Worm (Caenorhabditis elegans) whole organism, L1 larva: Measurements from ENCODE around the gene H01G02.4.

Experiments used
- C16A3.4 ChIP-seq: fragments of 150-350 bp; optimal IDR thresholded peaks from 2 replicates; lab custom pipeline; 2014; ENCODE audit warnings: missing biosample characterization, missing genetic modification characterization
- blmp-1 ChIP-seq: fragments of 150-350 bp; optimal IDR thresholded peaks from 2 replicates; lab custom pipeline; 2014; ENCODE audit warnings: missing biosample characterization, missing genetic modification characterization
- ceh-82 ChIP-seq, 3 experiments: fragments of 150-350 bp in 1 of 3; sonication (generic microtip) in 2 of 3; optimal IDR thresholded peaks; 2 replicates each; lab custom pipeline; 2014 to 2017; ENCODE audit warnings: missing biosample characterization in 3 of 3, missing genetic modification characterization in 3 of 3
- ceh-88 ChIP-seq: fragments of 200-800 bp; sonication (Bioruptor generic); IDR thresholded peaks from 2 replicates; pipeline ENCODE4 v1.3.6; 2022; ENCODE audit warnings: missing genetic modification characterization, missing compliant biosample characterization
- egl-13 ChIP-seq: sonication (generic microtip); optimal IDR thresholded peaks from 2 replicates; lab custom pipeline; 2016; ENCODE audit warnings: missing genotype, missing genetic modification reagents, missing genetic modification characterization, missing compliant biosample characterization
- fkh-10 ChIP-seq: sonication (generic microtip); optimal IDR thresholded peaks from 2 replicates; lab custom pipeline; 2017; ENCODE audit warnings: missing biosample characterization, missing genetic modification reagents, missing genetic modification characterization
- fkh-8 ChIP-seq: sonication (generic microtip); optimal IDR thresholded peaks from 2 replicates; lab custom pipeline; 2016; ENCODE audit warnings: mild to moderate bottlenecking, missing genetic modification characterization, missing compliant biosample characterization
- fos-1 ChIP-seq: fragments of 150-350 bp; optimal IDR thresholded peaks from 2 replicates; lab custom pipeline; 2014; ENCODE audit warnings: missing biosample characterization, missing genetic modification characterization
- grh-1 ChIP-seq: fragments of 200-800 bp; sonication (Bioruptor generic); IDR thresholded peaks from 2 replicates; pipeline ENCODE4 v1.3.6; 2022; ENCODE audit warnings: missing genetic modification reagents, missing genetic modification characterization, missing compliant biosample characterization
- hlh-4 ChIP-seq: sonication (generic microtip); optimal IDR thresholded peaks from 2 replicates; lab custom pipeline; 2016; ENCODE audit warnings: mild to moderate bottlenecking, missing genetic modification characterization, missing compliant biosample characterization
- hpl-2 ChIP-seq: fragments of 150-350 bp; optimal IDR thresholded peaks from 2 replicates; lab custom pipeline; 2014; ENCODE audit warnings: missing biosample characterization, missing genetic modification reagents, missing genetic modification characterization
- isw-1 ChIP-seq: fragments of 200-800 bp; sonication (Bioruptor generic); IDR thresholded peaks from 2 replicates; pipeline ENCODE4 v1.3.6; 2022; ENCODE audit warnings: missing genetic modification characterization, missing compliant biosample characterization
- lin-13 ChIP-seq: fragments of 150-350 bp; optimal IDR thresholded peaks from 2 replicates; lab custom pipeline; 2014; ENCODE audit warnings: missing biosample characterization, missing genetic modification reagents, missing genetic modification characterization
- lin-14 ChIP-seq: fragments of 200-800 bp; sonication (Bioruptor generic); optimal IDR thresholded peaks from 2 replicates; lab custom pipeline; 2018; ENCODE audit warnings: mild to moderate bottlenecking, missing genetic modification characterization, moderate library complexity, missing compliant biosample characterization
- lsy-2 ChIP-seq, 2 experiments: fragments of 150-350 bp; optimal IDR thresholded peaks; 2 replicates each; lab custom pipeline; 2014; ENCODE audit warnings: missing biosample characterization in 2 of 2, missing genetic modification characterization in 2 of 2
- nhr-12 ChIP-seq: sonication (generic microtip); optimal IDR thresholded peaks from 2 replicates; lab custom pipeline; 2017; ENCODE audit warnings: missing biosample characterization, missing genetic modification characterization
- nhr-71 ChIP-seq: sonication (generic microtip); optimal IDR thresholded peaks from 2 replicates; lab custom pipeline; 2016; ENCODE audit warnings: mild to moderate bottlenecking, missing genetic modification characterization, moderate library complexity, missing compliant biosample characterization
- nhr-76 ChIP-seq: sonication (generic microtip); optimal IDR thresholded peaks from 2 replicates; lab custom pipeline; 2017; ENCODE audit warnings: missing biosample characterization, missing genetic modification characterization
- nhr-77 ChIP-seq: fragments of 150-350 bp; optimal IDR thresholded peaks from 2 replicates; lab custom pipeline; 2014; ENCODE audit warnings: missing biosample characterization, missing genetic modification characterization
- nhr-84 ChIP-seq: sonication (generic microtip); optimal IDR thresholded peaks from 2 replicates; lab custom pipeline; 2017; ENCODE audit warnings: missing biosample characterization, missing genetic modification characterization
- pag-3 ChIP-seq: sonication (generic microtip); optimal IDR thresholded peaks from 2 replicates; lab custom pipeline; 2017; ENCODE audit warnings: missing genetic modification characterization, mild to moderate bottlenecking, missing compliant biosample characterization, antibody characterized with exemption, borderline replicate concordance; ENCODE audit not compliant: insufficient read depth
- pax-3 ChIP-seq: fragments of 200-800 bp; sonication (Bioruptor generic); optimal IDR thresholded peaks from 2 replicates; lab custom pipeline; 2018; ENCODE audit warnings: mild to moderate bottlenecking, missing genetic modification characterization, moderate library complexity, missing compliant biosample characterization
- rnt-1 ChIP-seq: sonication (generic microtip); optimal IDR thresholded peaks from 2 replicates; lab custom pipeline; 2016; ENCODE audit warnings: mild to moderate bottlenecking, missing genetic modification characterization, moderate library complexity, missing compliant biosample characterization
- skn-1 ChIP-seq: fragments of 150-350 bp; optimal IDR thresholded peaks from 2 replicates; lab custom pipeline; 2014; ENCODE audit warnings: missing biosample characterization, missing genetic modification characterization
- snpc-4 ChIP-seq: fragments of 150-350 bp; optimal IDR thresholded peaks from 2 replicates; lab custom pipeline; 2014; ENCODE audit warnings: missing biosample characterization, missing genetic modification characterization
- sox-4 ChIP-seq: sonication (generic microtip); optimal IDR thresholded peaks from 2 replicates; lab custom pipeline; 2016; ENCODE audit warnings: missing genetic modification characterization, missing compliant biosample characterization
- sptf-1 ChIP-seq: fragments of 150-350 bp; optimal IDR thresholded peaks from 2 replicates; lab custom pipeline; 2014; ENCODE audit warnings: missing biosample characterization, missing genetic modification characterization
- sup-37 ChIP-seq: fragments of 200-800 bp; sonication (Bioruptor generic); optimal IDR thresholded peaks from 2 replicates; lab custom pipeline; 2018; ENCODE audit warnings: mild to moderate bottlenecking, missing genetic modification characterization, missing compliant biosample characterization
- tlp-1 ChIP-seq: fragments of 150-350 bp; optimal IDR thresholded peaks from 2 replicates; lab custom pipeline; 2014; ENCODE audit warnings: missing biosample characterization, missing genetic modification characterization
- unc-30 ChIP-seq: sonication (generic microtip); optimal IDR thresholded peaks from 2 replicates; lab custom pipeline; 2017; ENCODE audit warnings: missing biosample characterization, missing genetic modification characterization
- unc-62 ChIP-seq: fragments of 150-350 bp; optimal IDR thresholded peaks from 2 replicates; lab custom pipeline; 2014; ENCODE audit warnings: missing biosample characterization, missing genetic modification reagents, missing genetic modification characterization
- unc-86 ChIP-seq: sonication (generic microtip); optimal IDR thresholded peaks from 2 replicates; lab custom pipeline; 2016; ENCODE audit warnings: missing genetic modification characterization, missing compliant biosample characterization
- unc-98 ChIP-seq: fragments of 200-800 bp; sonication (Bioruptor generic); IDR thresholded peaks from 2 replicates; pipeline ENCODE4 v1.3.6; 2022; ENCODE audit warnings: missing genetic modification characterization, missing compliant biosample characterization
- zip-4 ChIP-seq: fragments of 200-800 bp; sonication (Bioruptor generic); optimal IDR thresholded peaks from 2 replicates; lab custom pipeline; 2018; ENCODE audit warnings: mild to moderate bottlenecking, missing genetic modification characterization, moderate library complexity, missing compliant biosample characterization

H01G02.4 gene

DNA sequence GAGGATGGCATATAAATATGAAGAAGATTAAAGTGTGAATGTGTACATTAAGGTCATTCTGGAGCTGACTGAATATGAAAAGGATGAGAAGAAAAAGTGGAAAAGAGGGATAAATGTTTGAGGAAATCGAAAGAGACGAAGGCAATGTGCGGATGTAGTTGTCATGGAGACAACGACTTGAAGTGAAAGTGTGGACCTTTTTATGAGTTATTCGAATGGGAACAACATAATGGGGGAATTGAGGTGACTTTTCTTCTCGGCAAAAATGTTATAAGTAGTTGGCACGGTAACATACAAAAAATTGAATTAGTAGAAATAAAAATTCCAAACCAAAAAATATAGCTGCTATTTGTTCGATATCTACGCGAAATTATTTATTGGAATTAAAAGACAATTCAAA is 1.9 kb downstream of the H01G02.4 start, which contains the start of gene dyf-18:
TSS of gene dyf-18 (minus strand) at position 101 of the 400 bp plus-strand sequence.
- no peak for TF ChIP-seq fkh-10 (GFP tag; lab: Kevin White, UChicago)
- no peak for TF ChIP-seq nhr-76 (tag; lab: Kevin White, UChicago)
- TF ChIP-seq hlh-4 (tag; lab: Kevin White, UChicago): no peak
- TF ChIP-seq zip-4 (GFP tag; lab: Kevin White, UChicago): no peak
- TF ChIP-seq ceh-82 (tag; optimal IDR thresholded peaks at IDR 0.05; lab: Kevin White, UChicago): no peak
- no peak for TF ChIP-seq egl-13 (tag; lab: Kevin White, UChicago)
- TF ChIP-seq blmp-1: no peak
- TF ChIP-seq grh-1: no peak
- TF ChIP-seq fos-1: no peak
- no peak for TF ChIP-seq isw-1 (GFP tag; lab: Robert Waterston, UW)
- no peak for TF ChIP-seq sptf-1
- no peak for TF ChIP-seq C16A3.4 (tag; lab: Kevin White, UChicago)
- no peak for TF ChIP-seq sup-37

DNA sequence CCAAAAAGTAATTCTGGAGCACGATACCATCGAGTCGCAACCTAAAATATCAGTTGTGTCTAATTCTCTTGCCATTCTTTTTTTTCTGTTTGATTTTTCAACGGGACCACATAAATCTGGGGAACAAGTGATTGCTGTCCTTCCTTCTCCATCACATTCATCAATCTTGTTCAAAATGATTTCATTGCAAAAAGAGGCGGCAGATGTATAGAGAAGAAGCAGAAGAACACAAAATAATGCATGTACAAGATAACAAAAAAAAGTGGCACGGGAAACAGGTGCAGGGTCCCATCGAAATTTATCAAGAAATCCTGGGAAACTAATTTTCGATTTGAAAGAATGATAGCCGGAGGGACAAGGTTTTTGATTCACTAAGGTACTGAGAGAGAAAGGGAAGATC is 3.7 kb downstream of the H01G02.4 start:
- TF ChIP-seq nhr-71 (tag; lab: Kevin White, UChicago) (peak; percentile 52), ceh-88 (GFP tag; lab: Robert Waterston, UW) (no peak), lin-13 (GFP tag; lab: Kevin White, UChicago) (no peak), lin-14 (GFP tag; lab: Kevin White, UChicago) (peak; percentile 72), pag-3 (tag; lab: Kevin White, UChicago) (peak; percentile 63), snpc-4 (no peak), hpl-2 (no peak), unc-30 (no peak), rnt-1 (tag; lab: Kevin White, UChicago) (peak; percentile 36)

DNA sequence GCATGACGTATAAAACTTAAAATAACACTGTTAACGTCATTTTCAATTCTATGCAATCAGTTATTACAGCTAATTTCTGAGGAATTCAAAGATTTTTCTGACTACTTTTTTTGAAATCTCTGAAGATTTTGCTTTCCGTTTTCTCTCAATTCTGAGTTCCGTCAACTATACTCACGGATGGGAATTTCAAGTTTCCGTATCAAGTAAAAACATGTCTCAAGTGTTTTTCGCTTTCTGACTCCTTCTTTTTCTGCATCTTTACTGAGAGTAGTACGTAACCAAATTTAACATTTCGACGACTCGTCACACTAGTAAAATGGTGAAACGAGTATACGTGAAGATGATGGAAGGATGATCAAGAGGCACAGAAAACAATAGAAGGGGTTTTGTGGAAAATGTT is 6.1 kb downstream of the H01G02.4 start:
- TF ChIP-seq fkh-10 (GFP tag; lab: Kevin White, UChicago) (peak; percentile 75), nhr-77 (tag; lab: Kevin White, UChicago) (no peak), hlh-4 (tag; lab: Kevin White, UChicago) (no peak), lin-14 (GFP tag; lab: Kevin White, UChicago) (peak; percentile 13), sox-4 (tag; lab: Kevin White, UChicago) (no peak), ceh-88 (GFP tag; lab: Robert Waterston, UW) (no peak), tlp-1 (tag; lab: Kevin White, UChicago) (no peak), unc-62 (no peak)

DNA sequence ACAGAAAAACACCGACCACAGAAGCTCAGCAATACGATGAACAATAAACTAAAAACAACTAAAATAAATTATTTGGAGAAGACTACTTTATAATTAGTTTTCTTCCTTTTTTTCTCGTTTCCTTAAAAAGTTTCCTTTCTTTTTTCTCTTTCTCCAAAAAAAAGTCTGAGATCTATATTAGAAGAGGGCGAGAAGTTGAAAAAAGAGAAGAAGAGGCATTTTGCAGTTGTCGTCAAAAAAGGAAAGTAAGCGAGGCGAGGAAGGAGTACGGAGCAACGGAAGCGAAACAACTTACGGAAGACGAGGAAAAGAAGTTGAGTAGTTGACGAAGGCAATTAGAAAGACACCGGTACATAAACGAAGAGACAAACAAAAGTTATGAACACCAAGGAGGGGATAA is 7.0 kb downstream of the H01G02.4 start:
- TF ChIP-seq fkh-10 (GFP tag; lab: Kevin White, UChicago) (peak; percentile 80), lin-14 (GFP tag; lab: Kevin White, UChicago) (peak; percentile 54), nhr-12 (tag; lab: Kevin White, UChicago) (no peak)

DNA sequence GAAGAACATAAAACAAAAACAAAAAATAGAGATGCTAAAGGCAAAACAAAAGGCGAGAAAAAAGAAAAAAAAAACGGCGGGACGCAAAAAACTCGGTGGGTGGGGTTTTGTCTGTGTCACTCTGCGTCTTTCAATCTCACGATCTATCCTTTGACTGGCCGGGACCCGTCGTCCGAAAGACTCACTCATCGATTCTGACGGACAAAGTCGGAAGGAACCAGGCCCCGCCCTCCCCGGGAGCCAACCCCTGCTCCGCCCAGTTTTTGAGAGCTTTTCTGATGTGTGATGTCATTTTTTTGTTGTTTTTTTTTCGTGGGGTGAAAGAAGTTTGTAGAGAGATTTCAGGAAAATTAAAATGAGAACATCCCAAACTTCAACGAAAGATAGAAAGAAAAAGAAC is 9.8 kb downstream of the H01G02.4 start:
- TF ChIP-seq fkh-8 (tag; lab: Kevin White, UChicago): peak; percentile 11
- TF ChIP-seq nhr-84: no peak
- TF ChIP-seq unc-98 (GFP tag; lab: Robert Waterston, UW): no peak
- TF ChIP-seq fkh-10 (GFP tag; lab: Kevin White, UChicago): peak; percentile 16
- peak in 1 of 2 experiments; percentile 2 for TF ChIP-seq lsy-2 (tag; optimal IDR thresholded peaks at IDR 0.05; lab: Kevin White, UChicago)
- TF ChIP-seq lin-14 (GFP tag; lab: Kevin White, UChicago): peak; percentile 83
- no peak for TF ChIP-seq skn-1 (tag; lab: Kevin White, UChicago)
- no peak for TF ChIP-seq pax-3 (tag; lab: Kevin White, UChicago)
- TF ChIP-seq unc-86 (tag; lab: Kevin White, UChicago): peak; percentile 29
- peak in 1 of 3 experiments; percentile 6 for TF ChIP-seq ceh-82 (tag; optimal IDR thresholded peaks at IDR 0.05; lab: Kevin White, UChicago)
- TF ChIP-seq isw-1 (GFP tag; lab: Robert Waterston, UW): peak; percentile 11; the same call in 1 of the 2 replicates
